Fruit fly (Drosophila melanogaster) whole organism, embryonic: ENCODE measurements around the gene ics.

Experiments used
- ATbp ChIP-seq: fragments of 200-800 bp; sonication (Bioruptor generic); optimal IDR thresholded peaks from 2 replicates; lab custom pipeline; 2017; ENCODE audit warnings: missing biosample characterization, mild to moderate bottlenecking, missing genetic modification characterization, missing genetic modification reagents
- Antp ChIP-seq: fragments of 200-800 bp; sonication (Bioruptor generic); optimal IDR thresholded peaks from 3 replicates; lab custom pipeline; 2016; ENCODE audit warnings: missing biosample characterization, missing genetic modification characterization
- BtbVII ChIP-seq: fragments of 200-800 bp; sonication (Bioruptor generic); optimal IDR thresholded peaks from 3 replicates; lab custom pipeline; 2017; ENCODE audit warnings: missing biosample characterization, mild to moderate bottlenecking, missing genetic modification characterization
- CG1024 ChIP-seq: fragments of 200-800 bp; sonication (Bioruptor generic); IDR thresholded peaks from 2 replicates; pipeline ENCODE4 v1.3.6; 2022; ENCODE audit warnings: missing biosample characterization, missing genetic modification characterization
- CG10462 ChIP-seq: fragments of 200-800 bp; sonication (Bioruptor generic); optimal IDR thresholded peaks from 2 replicates; lab custom pipeline; 2016; ENCODE audit warnings: missing biosample characterization, missing genetic modification characterization
- CG10543 ChIP-seq: fragments of 200-800 bp; sonication (Bioruptor generic); optimal IDR thresholded peaks from 3 replicates; lab custom pipeline; 2017; ENCODE audit warnings: missing biosample characterization, mild to moderate bottlenecking, missing genetic modification characterization, moderate library complexity
- CG11504 ChIP-seq: fragments of 200-800 bp; sonication (Bioruptor generic); optimal IDR thresholded peaks from 3 replicates; lab custom pipeline; 2019; ENCODE audit warnings: missing biosample characterization, mild to moderate bottlenecking, missing genetic modification characterization, moderate library complexity
- CG12104 ChIP-seq: fragments of 200-800 bp; sonication (Bioruptor generic); optimal IDR thresholded peaks from 3 replicates; lab custom pipeline; 2016; ENCODE audit warnings: missing biosample characterization, missing genetic modification characterization
- CG12155 ChIP-seq: fragments of 200-800 bp; sonication (Bioruptor generic); optimal IDR thresholded peaks from 3 replicates; lab custom pipeline; 2016; ENCODE audit warnings: missing biosample characterization, missing genetic modification characterization
- CG1233 ChIP-seq: fragments of 200-800 bp; sonication (Bioruptor generic); optimal IDR thresholded peaks from 4 replicates; lab custom pipeline; 2018; ENCODE audit warnings: missing biosample characterization, mild to moderate bottlenecking, missing genetic modification characterization
- CG1647 ChIP-seq: fragments of 200-800 bp; sonication (Bioruptor generic); optimal IDR thresholded peaks from 3 replicates; lab custom pipeline; 2016; ENCODE audit warnings: missing biosample characterization, missing genetic modification characterization
- CG2875 ChIP-seq: fragments of 200-800 bp; sonication (Bioruptor generic); optimal IDR thresholded peaks from 2 replicates; lab custom pipeline; 2017; ENCODE audit warnings: missing biosample characterization, mild to moderate bottlenecking, missing genetic modification characterization, missing genetic modification reagents
- CG31224 ChIP-seq: fragments of 200-800 bp; sonication (Bioruptor generic); IDR thresholded peaks from 2 replicates; pipeline ENCODE4 v1.3.6; 2022; ENCODE audit warnings: missing biosample characterization, missing genetic modification characterization
- CG31388 ChIP-seq: fragments of 200-800 bp; sonication (Bioruptor generic); optimal IDR thresholded peaks from 2 replicates; lab custom pipeline; 2016; ENCODE audit warnings: missing biosample characterization, missing genetic modification characterization
- CG3281 ChIP-seq: fragments of 200-800 bp; sonication (Bioruptor generic); optimal IDR thresholded peaks from 3 replicates; lab custom pipeline; 2017; ENCODE audit warnings: missing biosample characterization, mild to moderate bottlenecking, missing genetic modification characterization
- CG3407 ChIP-seq: fragments of 200-800 bp; sonication (Bioruptor generic); optimal IDR thresholded peaks from 2 replicates; lab custom pipeline; 2018; ENCODE audit warnings: missing biosample characterization, mild to moderate bottlenecking, missing genetic modification characterization
- CG43689 ChIP-seq: fragments of 200-800 bp; sonication (Bioruptor generic); IDR thresholded peaks from 2 replicates; pipeline ENCODE4 v1.3.6; 2022; ENCODE audit warnings: missing biosample characterization, missing genetic modification characterization
- CG4404 ChIP-seq: fragments of 200-800 bp; sonication (Bioruptor generic); IDR thresholded peaks from 2 replicates; pipeline ENCODE4 v1.3.6; 2022; ENCODE audit warnings: missing biosample characterization, missing genetic modification characterization
- CG7987 ChIP-seq: fragments of 200-800 bp; sonication (Bioruptor generic); optimal IDR thresholded peaks from 2 replicates; lab custom pipeline; 2018; ENCODE audit warnings: missing biosample characterization, mild to moderate bottlenecking, missing genetic modification characterization, moderate library complexity
- Dbx ChIP-seq: fragments of 200-800 bp; sonication (Bioruptor generic); IDR thresholded peaks from 3 replicates; pipeline ENCODE4 v1.3.6; 2022; ENCODE audit warnings: missing biosample characterization, missing genetic modification characterization
- Dip3 ChIP-seq: fragments of 200-800 bp; sonication (Bioruptor generic); optimal IDR thresholded peaks from 3 replicates; lab custom pipeline; 2016; ENCODE audit warnings: missing biosample characterization, missing genetic modification characterization
- HLHmδ ChIP-seq: fragments of 200-800 bp; sonication (Bioruptor generic); optimal IDR thresholded peaks from 2 replicates; lab custom pipeline; 2018; ENCODE audit warnings: missing biosample characterization, mild to moderate bottlenecking, missing genetic modification characterization, moderate library complexity
- Hey ChIP-seq: fragments of 200-800 bp; sonication (Bioruptor generic); optimal IDR thresholded peaks from 3 replicates; lab custom pipeline; 2018; ENCODE audit warnings: missing biosample characterization, mild to moderate bottlenecking, missing genetic modification characterization
- Jarid2 ChIP-seq: fragments of 200-800 bp; sonication (Bioruptor generic); optimal IDR thresholded peaks from 3 replicates; lab custom pipeline; 2017; ENCODE audit warnings: mild to moderate bottlenecking, missing biosample characterization, missing genetic modification reagents, missing genetic modification characterization
- Lhr ChIP-seq: fragments of 200-800 bp; sonication (Bioruptor generic); optimal IDR thresholded peaks from 3 replicates; lab custom pipeline; 2017; ENCODE audit warnings: mild to moderate bottlenecking, missing biosample characterization, missing genetic modification reagents, missing genetic modification characterization
- Max ChIP-seq: fragments of 200-800 bp; sonication (Bioruptor generic); optimal IDR thresholded peaks from 2 replicates; lab custom pipeline; 2016; ENCODE audit warnings: missing biosample characterization, mild to moderate bottlenecking, missing genetic modification characterization
- Med ChIP-seq: fragments of 200-800 bp; sonication (Bioruptor generic); peaks from one replicate; lab custom pipeline; 2016; ENCODE audit warnings: missing biosample characterization, missing genetic modification characterization, mild to moderate bottlenecking, inconsistent platforms, moderate library complexity
- Meics ChIP-seq: fragments of 200-800 bp; sonication (Bioruptor generic); optimal IDR thresholded peaks from 2 replicates; lab custom pipeline; 2017; ENCODE audit warnings: missing biosample characterization, mild to moderate bottlenecking, missing genetic modification characterization
- Mes4 ChIP-seq: fragments of 200-800 bp; sonication (Bioruptor generic); optimal IDR thresholded peaks from 2 replicates; lab custom pipeline; 2016; ENCODE audit warnings: missing biosample characterization, missing genetic modification characterization
- Nf-YB ChIP-seq: fragments of 200-800 bp; sonication (Bioruptor generic); optimal IDR thresholded peaks from 3 replicates; lab custom pipeline; 2019; ENCODE audit warnings: missing biosample characterization, mild to moderate bottlenecking, missing genetic modification characterization, moderate library complexity
- Ravus ChIP-seq: fragments of 200-800 bp; sonication (Bioruptor generic); IDR thresholded peaks from 2 replicates; pipeline ENCODE4 v1.3.6; 2022; ENCODE audit warnings: missing biosample characterization, missing genetic modification characterization
- Sry-δ ChIP-seq: fragments of 200-800 bp; sonication (Bioruptor generic); optimal IDR thresholded peaks from 2 replicates; lab custom pipeline; 2016; ENCODE audit warnings: missing biosample characterization, missing genetic modification characterization
- Tbp ChIP-seq: fragments of >200 bp; optimal IDR thresholded peaks from 2 replicates; lab custom pipeline; 2018; ENCODE audit warnings: missing biosample characterization, missing genetic modification characterization
- cad ChIP-seq: fragments of >200 bp; optimal IDR thresholded peaks from 2 replicates; lab custom pipeline; 2017; ENCODE audit warnings: missing biosample characterization, missing genetic modification characterization
- danr ChIP-seq: fragments of 200-800 bp; sonication (Bioruptor generic); IDR thresholded peaks from 2 replicates; pipeline ENCODE4 v1.3.6; 2022; ENCODE audit warnings: missing biosample characterization, missing genetic modification characterization
- emc ChIP-seq: fragments of 200-800 bp; sonication (Bioruptor generic); optimal IDR thresholded peaks from 2 replicates; lab custom pipeline; 2016; ENCODE audit warnings: missing biosample characterization, missing genetic modification characterization
- exex ChIP-seq: fragments of 200-800 bp; sonication (Bioruptor generic); optimal IDR thresholded peaks from 4 replicates; lab custom pipeline; 2018; ENCODE audit warnings: missing biosample characterization, mild to moderate bottlenecking, missing genetic modification characterization, moderate library complexity
- grn ChIP-seq: fragments of 200-800 bp; sonication (Bioruptor generic); optimal IDR thresholded peaks from 3 replicates; lab custom pipeline; 2017; ENCODE audit warnings: missing biosample characterization, missing genetic modification characterization
- ham ChIP-seq: fragments of 200-800 bp; sonication (Bioruptor generic); IDR thresholded peaks from 2 replicates; pipeline ENCODE4 v1.3.6; 2022; ENCODE audit warnings: missing biosample characterization, missing genetic modification characterization
- ken ChIP-seq: fragments of 200-800 bp; sonication (Bioruptor generic); IDR thresholded peaks from 3 replicates; pipeline ENCODE4 v1.3.6; 2022; ENCODE audit warnings: missing biosample characterization, missing genetic modification characterization
- lab ChIP-seq: fragments of 200-800 bp; sonication (Bioruptor generic); optimal IDR thresholded peaks from 3 replicates; lab custom pipeline; 2017; ENCODE audit warnings: missing biosample characterization, missing genetic modification characterization, mild to moderate bottlenecking, moderate library complexity, missing genetic modification reagents
- pfk ChIP-seq: fragments of 200-800 bp; sonication (Bioruptor generic); optimal IDR thresholded peaks from 2 replicates; lab custom pipeline; 2018; ENCODE audit warnings: missing biosample characterization, mild to moderate bottlenecking, missing genetic modification characterization, moderate library complexity
- pho ChIP-seq: fragments of 200-800 bp; sonication (Bioruptor generic); optimal IDR thresholded peaks from 2 replicates; lab custom pipeline; 2016; ENCODE audit warnings: missing biosample characterization, missing genetic modification characterization
- seq ChIP-seq: fragments of 200-800 bp; sonication (Bioruptor generic); IDR thresholded peaks from 2 replicates; pipeline ENCODE4 v1.3.6; 2022; ENCODE audit warnings: missing biosample characterization, missing genetic modification characterization
- sqz ChIP-seq: fragments of 200-800 bp; sonication (Bioruptor generic); optimal IDR thresholded peaks from 3 replicates; lab custom pipeline; 2018; ENCODE audit warnings: missing biosample characterization, mild to moderate bottlenecking, missing genetic modification characterization
- sr ChIP-seq: fragments of 200-800 bp; sonication (Bioruptor generic); IDR thresholded peaks from 3 replicates; pipeline ENCODE4 v1.3.6; 2022; ENCODE audit warnings: missing biosample characterization, missing genetic modification characterization
- tap ChIP-seq: fragments of 200-800 bp; optimal IDR thresholded peaks from 3 replicates; lab custom pipeline; 2019; ENCODE audit warnings: missing biosample characterization, mild to moderate bottlenecking, missing genetic modification characterization, moderate library complexity
- tio ChIP-seq: fragments of 200-800 bp; sonication (Bioruptor generic); optimal IDR thresholded peaks from 2 replicates; lab custom pipeline; 2017; ENCODE audit warnings: missing biosample characterization, missing genetic modification characterization, inconsistent platforms
- tna ChIP-seq: fragments of 200-800 bp; sonication (Bioruptor generic); IDR thresholded peaks from 2 replicates; pipeline ENCODE4 v1.3.6; 2022; ENCODE audit warnings: missing biosample characterization, missing genetic modification characterization; ENCODE audit not compliant: partially characterized antibody
- unpg ChIP-seq: fragments of 200-800 bp; sonication (Bioruptor generic); optimal IDR thresholded peaks from 3 replicates; lab custom pipeline; 2018; ENCODE audit warnings: missing biosample characterization, mild to moderate bottlenecking, missing genetic modification characterization, moderate library complexity

The ics gene

DNA sequence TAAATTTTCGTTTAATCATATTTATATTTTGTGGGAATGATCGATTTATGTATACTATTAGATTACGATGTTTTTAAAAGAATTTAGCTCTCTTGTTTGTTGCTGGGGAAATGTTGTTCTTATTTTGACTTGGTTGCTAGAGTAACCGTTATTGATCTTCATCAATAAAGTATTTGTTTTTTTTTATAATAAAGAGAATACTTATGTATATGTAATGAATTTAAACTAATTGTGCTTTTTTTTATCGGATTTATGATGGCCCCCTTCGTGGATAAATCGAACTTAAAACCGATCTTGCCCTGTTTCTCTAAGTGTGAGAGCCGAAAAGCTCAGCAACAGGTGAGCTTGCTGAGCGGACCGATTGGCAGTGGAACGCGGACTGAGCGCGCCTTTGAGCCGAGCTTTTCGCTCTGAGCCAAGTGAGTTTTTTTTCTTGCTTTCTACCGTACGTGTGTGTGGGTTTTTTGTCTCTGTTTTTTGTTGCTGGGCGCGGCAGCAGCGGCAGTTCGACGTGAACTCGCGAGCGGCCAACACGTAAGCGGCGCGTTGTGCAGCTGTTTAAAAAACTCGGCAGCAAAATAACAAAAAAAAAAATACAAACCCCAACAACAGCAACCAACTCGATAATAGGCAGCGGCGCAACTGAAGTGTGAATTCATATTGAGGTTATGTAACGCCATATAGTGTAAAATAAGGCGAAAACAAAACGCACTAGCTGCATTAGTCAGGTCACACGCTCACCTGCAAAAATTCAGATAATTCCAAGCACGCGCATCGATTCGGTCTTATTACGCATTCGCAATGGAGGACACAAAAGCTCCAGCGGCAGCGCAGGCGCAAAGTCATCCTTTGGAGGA is 22.9 kb upstream of the ics start, which contains the start of gene CG18507 (continued):
- peak; percentile 86 for TF ChIP-seq sqz (GFP tag; lab: Kevin White, UChicago)
- TF ChIP-seq CG3407 (GFP tag; lab: Kevin White, UChicago) = no peak
- TF ChIP-seq grn = no peak
- peak; percentile 42 for TF ChIP-seq Meics
- no peak for TF ChIP-seq ken (GFP tag; lab: Robert Waterston, UW)
- no peak for TF ChIP-seq CG10543 (GFP tag; lab: Kevin White, UChicago)
- no peak for TF ChIP-seq CG1024
- peak; percentile 79 for TF ChIP-seq Med (GFP tag; lab: Kevin White, UChicago)
- TF ChIP-seq CG7987 (GFP tag; lab: Kevin White, UChicago) = no peak
- no peak for TF ChIP-seq ATbp (GFP tag; lab: Kevin White, UChicago)
- TF ChIP-seq Mes4 (GFP tag; lab: Kevin White, UChicago) = no peak
- TF ChIP-seq Nf-YB = no peak
- no peak for TF ChIP-seq unpg (GFP tag; lab: Kevin White, UChicago)
- TF ChIP-seq Ravus (GFP tag; lab: Robert Waterston, UW) = no peak
- no peak for TF ChIP-seq CG12104
- no peak for TF ChIP-seq CG31388 (GFP tag; lab: Kevin White, UChicago)
- peak; percentile 41; the same call in 1 of the 3 replicates for TF ChIP-seq sr
- no peak for TF ChIP-seq Lhr (GFP tag; lab: Kevin White, UChicago)
- TF ChIP-seq CG43689 (GFP tag; lab: Robert Waterston, UW) = no peak
- TF ChIP-seq CG3281 (GFP tag; lab: Kevin White, UChicago) = no peak
- peak; percentile 46 for TF ChIP-seq Jarid2 (GFP tag; lab: Kevin White, UChicago)
- no peak for TF ChIP-seq Dip3
- no peak for TF ChIP-seq Antp (GFP tag; lab: Kevin White, UChicago)
- TF ChIP-seq CG12155 (GFP tag; lab: Kevin White, UChicago) = no peak
- TF ChIP-seq pho = no peak
- no peak for TF ChIP-seq HLHmδ
- peak; percentile 84 for TF ChIP-seq pfk
- TF ChIP-seq CG10462 = no peak
- no peak for TF ChIP-seq tna (GFP tag; lab: Robert Waterston, UW)
- TF ChIP-seq CG31224 = no peak
- TF ChIP-seq tap (tag; lab: Kevin White, UChicago) = no peak
- no peak for TF ChIP-seq BtbVII
- TF ChIP-seq CG1647 (GFP tag; lab: Kevin White, UChicago) = no peak
- TF ChIP-seq danr (GFP tag; lab: Robert Waterston, UW) = no peak
- TF ChIP-seq seq (GFP tag; lab: Robert Waterston, UW) = no peak
- TF ChIP-seq Hey (tag; lab: Kevin White, UChicago) = no peak
- no peak for TF ChIP-seq tio (GFP tag; lab: Kevin White, UChicago)
- no peak for TF ChIP-seq ham
- no peak for TF ChIP-seq CG4404 (GFP tag; lab: Robert Waterston, UW)
- no peak for TF ChIP-seq CG2875
- TF ChIP-seq Sry-δ (GFP tag; lab: Kevin White, UChicago) = no peak
- TF ChIP-seq Max (GFP tag; lab: Kevin White, UChicago) = no peak
- no peak for TF ChIP-seq lab
- no peak for TF ChIP-seq emc (GFP tag; lab: Kevin White, UChicago)
- TF ChIP-seq cad (GFP tag; lab: Kevin White, UChicago) = no peak
- TF ChIP-seq Dbx (GFP tag; lab: Robert Waterston, UW) = 0 out of 3 replicates have a peak, but pooled peaks have one; percentile 19
- no peak for TF ChIP-seq exex (tag; lab: Kevin White, UChicago)
- no peak for TF ChIP-seq CG1233 (GFP tag; lab: Kevin White, UChicago)
- TF ChIP-seq CG11504 = peak; percentile 44
- TF ChIP-seq Tbp = no peak
